Worm (Caenorhabditis elegans): ENCODE results near the gene col-10.

col-10 gene

ce11 chrV:9127773-9128172 lies 37.3 kb downstream of the col-10 start, which contains the start of gene F21C10.3:
F21C10.3 (plus strand) TSS chrV:9128073.
- no peak for TF ChIP-seq pros-1 (tag; optimal IDR thresholded peaks at IDR 0.05)
- no peak for TF ChIP-seq zip-5 (tag; optimal IDR thresholded peaks at IDR 0.05)
- TF ChIP-seq che-1 (tag; optimal IDR thresholded peaks at IDR 0.05): no peak
- TF ChIP-seq tbx-2 (tag; optimal IDR thresholded peaks at IDR 0.05): no peak
- TF ChIP-seq ets-4 (tag; optimal IDR thresholded peaks at IDR 0.05): no peak
- no peak for TF ChIP-seq sdc-2 (tag; optimal IDR thresholded peaks at IDR 0.05)
- no peak for TF ChIP-seq pag-3 (tag; optimal IDR thresholded peaks at IDR 0.05; ENCODE audit: borderline replicate concordance)
- TF ChIP-seq ttx-3 (tag; optimal IDR thresholded peaks at IDR 0.05): no peak
- TF ChIP-seq C08G9.2 (tag; optimal IDR thresholded peaks at IDR 0.05): no peak
- TF ChIP-seq F13H6.1 (tag; optimal IDR thresholded peaks at IDR 0.05): no peak
- no peak for TF ChIP-seq ceh-30 (tag; optimal IDR thresholded peaks at IDR 0.05)
- TF ChIP-seq K09A11.1 (tag; optimal IDR thresholded peaks at IDR 0.05; ENCODE audit: insufficient read depth): no peak

- TF ChIP-seq ahr-1 (tag; optimal IDR thresholded peaks at IDR 0.05): no peak
- no peak for TF ChIP-seq ceh-9 (tag; optimal IDR thresholded peaks at IDR 0.05)
Measured at ce11 chrV:9126316-9126715, 38.8 kb downstream of the col-10 start, which contains the start of gene F21C10.4. F21C10.4 (plus strand) TSS chrV:9126616.

ce11 chrV:9125345-9125744 lies 39.8 kb downstream of the col-10 start, which contains the start of gene F21C10.5:
F21C10.5 (plus strand) TSS chrV:9125645.
- TF ChIP-seq madf-2 (tag; optimal IDR thresholded peaks at IDR 0.05) (no peak), hlh-30 (tag; optimal IDR thresholded peaks at IDR 0.05; ENCODE audit: insufficient read depth) (no peak), dmd-4 (tag; optimal IDR thresholded peaks at IDR 0.05; ENCODE audit: borderline replicate concordance) (no peak), fax-1 (tag; optimal IDR thresholded peaks at IDR 0.05) (no peak), ceh-19 (GFP tag; optimal IDR thresholded peaks at IDR 0.05) (no peak), ceh-2 (tag; optimal IDR thresholded peaks at IDR 0.05) (no peak), ceh-14 (tag; optimal IDR thresholded peaks at IDR 0.05) (no peak), ceh-48 (tag; optimal IDR thresholded peaks at IDR 0.05) (no peak), pros-1 (tag; optimal IDR thresholded peaks at IDR 0.05) (no peak), lim-6 (tag; optimal IDR thresholded peaks at IDR 0.05) (no peak), sdc-2 (tag; optimal IDR thresholded peaks at IDR 0.05) (no peak)

ce11 chrV:9124180-9124579 lies 40.9 kb downstream of the col-10 start, which contains the start of gene F21C10.6:
F21C10.6 (plus strand) TSS chrV:9124480.
- no peak for TF ChIP-seq ceh-34 (tag; optimal IDR thresholded peaks at IDR 0.05)
- TF ChIP-seq unc-86 (tag; optimal IDR thresholded peaks at IDR 0.05): no peak
- TF ChIP-seq tbx-2 (tag; optimal IDR thresholded peaks at IDR 0.05): no peak
- no peak for TF ChIP-seq pag-3 (tag; optimal IDR thresholded peaks at IDR 0.05; ENCODE audit: borderline replicate concordance)
- no peak for TF ChIP-seq ceh-6 (GFP tag; optimal IDR thresholded peaks at IDR 0.05)
- TF ChIP-seq pat-9 (tag; optimal IDR thresholded peaks at IDR 0.05): no peak
- no peak for TF ChIP-seq sdc-2 (tag; optimal IDR thresholded peaks at IDR 0.05)
- TF ChIP-seq tbx-7 (tag; optimal IDR thresholded peaks at IDR 0.05): no peak
- TF ChIP-seq elt-2 (tag; optimal IDR thresholded peaks at IDR 0.05): no peak
- TF ChIP-seq sox-4 (tag; optimal IDR thresholded peaks at IDR 0.05): no peak
- TF ChIP-seq hlh-8 (tag; optimal IDR thresholded peaks at IDR 0.05): no peak
- TF ChIP-seq ttx-3 (tag; optimal IDR thresholded peaks at IDR 0.05): no peak

ce11 chrV:9123186-9123585 lies 41.9 kb downstream of the col-10 start, which contains the start of gene F21C10.11:
F21C10.11 (plus strand) TSS chrV:9123486.
- TF ChIP-seq hlh-15 (tag; optimal IDR thresholded peaks at IDR 0.05) (no peak), npax-4 (tag; optimal IDR thresholded peaks at IDR 0.05) (no peak), syd-9 (tag; optimal IDR thresholded peaks at IDR 0.05) (no peak), eyg-1 (tag; optimal IDR thresholded peaks at IDR 0.05) (no peak), unc-3 (GFP tag; conservative IDR thresholded peaks at IDR 0.05) (no peak), unc-3 (tag; optimal IDR thresholded peaks at IDR 0.05) (no peak), ceh-48 (tag; optimal IDR thresholded peaks at IDR 0.05) (no peak), ceh-45 (GFP tag; IDR thresholded peaks at IDR 0.05) (no peak), unc-86 (tag; optimal IDR thresholded peaks at IDR 0.05) (no peak), fax-1 (tag; optimal IDR thresholded peaks at IDR 0.05) (no peak), K09A11.1 (tag; optimal IDR thresholded peaks at IDR 0.05; ENCODE audit: insufficient read depth) (no peak), tbx-7 (tag; optimal IDR thresholded peaks at IDR 0.05) (no peak), pqm-1 (tag; optimal IDR thresholded peaks at IDR 0.05) (no peak), sox-2 (GFP tag; IDR thresholded peaks at IDR 0.05) (no peak), odd-2 (tag; optimal IDR thresholded peaks at IDR 0.05) (no peak), tbx-2 (tag; optimal IDR thresholded peaks at IDR 0.05) (no peak), ceh-6 (GFP tag; optimal IDR thresholded peaks at IDR 0.05) (no peak), hlh-13 (GFP tag; optimal IDR thresholded peaks at IDR 0.05) (no peak), F13H6.1 (tag; optimal IDR thresholded peaks at IDR 0.05) (no peak), Y22D7AL.16 (tag; optimal IDR thresholded peaks at IDR 0.05) (no peak), ceh-30 (tag; optimal IDR thresholded peaks at IDR 0.05) (no peak)

Data from whole organism, late embryonic.